Worm (Caenorhabditis elegans): ENCODE data around the gene nhx-2.

nhx-2 gene

ce11 chrII:7714614-7715186 is 20.9 kb upstream of the nhx-2 start:
- TF ChIP-seq hmbx-1 (tag; optimal IDR thresholded peaks at IDR 0.05): no peak
- TF ChIP-seq tbx-37 (GFP tag; conservative IDR thresholded peaks at IDR 0.05): no peak
- no peak for TF ChIP-seq flt-1 (GFP tag; IDR thresholded peaks at IDR 0.05)
- TF ChIP-seq ceh-13 (GFP tag; optimal IDR thresholded peaks at IDR 0.05): no peak
- TF ChIP-seq B0310.2 (tag; optimal IDR thresholded peaks at IDR 0.05): no peak
- TF ChIP-seq F13C5.2 (tag; optimal IDR thresholded peaks at IDR 0.05): no peak
- no peak for TF ChIP-seq sea-1 (GFP tag; conservative IDR thresholded peaks at IDR 0.05)
- no peak for TF ChIP-seq tbx-11 (GFP tag; IDR thresholded peaks at IDR 0.05)
- TF ChIP-seq pes-1 (GFP tag; IDR thresholded peaks at IDR 0.05): no peak
- TF ChIP-seq tra-4 (tag; optimal IDR thresholded peaks at IDR 0.05): no peak
- TF ChIP-seq ceh-36 (tag; optimal IDR thresholded peaks at IDR 0.05): no peak
- no peak for TF ChIP-seq ama-1 (optimal IDR thresholded peaks at IDR 0.05)
- no peak for TF ChIP-seq scrt-1 (GFP tag; IDR thresholded peaks at IDR 0.05)
- TF ChIP-seq aly-1 (tag; optimal IDR thresholded peaks at IDR 0.05): no peak
- no peak for TF ChIP-seq ets-7 (tag; optimal IDR thresholded peaks at IDR 0.05)
- TF ChIP-seq hnd-1 (tag; optimal IDR thresholded peaks at IDR 0.05): no peak

- TF ChIP-seq F13C5.2 (tag; optimal IDR thresholded peaks at IDR 0.05) (no peak), ceh-36 (tag; optimal IDR thresholded peaks at IDR 0.05) (no peak), flt-1 (GFP tag; IDR thresholded peaks at IDR 0.05) (no peak), ceh-13 (GFP tag; optimal IDR thresholded peaks at IDR 0.05) (no peak)
These were observed 15.6 kb upstream of the nhx-2 start, which contains the start of gene sre-1 for ce11 chrII:7709301-7709754. Gene sre-1, plus strand, starts transcription at chrII:7709704.

ce11 chrII:7708540-7708939 is 14.8 kb upstream of the nhx-2 start, which contains the start of gene B0495.9:
Gene B0495.9, minus strand, starts transcription at chrII:7708710.
- peak; percentile 49 for TF ChIP-seq hmbx-1 (tag; optimal IDR thresholded peaks at IDR 0.05)
- peak; percentile 91 for TF ChIP-seq hmg-4 (GFP tag; optimal IDR thresholded peaks at IDR 0.05)
- peak; percentile 85 for TF ChIP-seq flt-1 (GFP tag; IDR thresholded peaks at IDR 0.05)
- no peak for TF ChIP-seq ama-1 (optimal IDR thresholded peaks at IDR 0.05)
- peak; percentile 91 for TF ChIP-seq ets-7 (tag; optimal IDR thresholded peaks at IDR 0.05)
- TF ChIP-seq F13C5.2 (tag; optimal IDR thresholded peaks at IDR 0.05): peak; percentile 95
- peak; percentile 91 for TF ChIP-seq pes-1 (GFP tag; IDR thresholded peaks at IDR 0.05)
- peak; percentile 66 for TF ChIP-seq tra-4 (tag; optimal IDR thresholded peaks at IDR 0.05)
- TF ChIP-seq sea-1 (GFP tag; conservative IDR thresholded peaks at IDR 0.05): peak; percentile 91
- peak; percentile 90 for TF ChIP-seq scrt-1 (GFP tag; IDR thresholded peaks at IDR 0.05)
- TF ChIP-seq ceh-36 (tag; optimal IDR thresholded peaks at IDR 0.05): peak; percentile 77
- peak; percentile 83 for TF ChIP-seq aly-1 (tag; optimal IDR thresholded peaks at IDR 0.05)
- peak; percentile 76 for TF ChIP-seq B0310.2 (tag; optimal IDR thresholded peaks at IDR 0.05)
- TF ChIP-seq ceh-13 (GFP tag; optimal IDR thresholded peaks at IDR 0.05): peak; percentile 80
- TF ChIP-seq hnd-1 (tag; optimal IDR thresholded peaks at IDR 0.05): peak; percentile 77
- peak; percentile 81 for TF ChIP-seq tbx-37 (GFP tag; conservative IDR thresholded peaks at IDR 0.05)
- TF ChIP-seq tbx-11 (GFP tag; IDR thresholded peaks at IDR 0.05): peak; percentile 84

- TF ChIP-seq sea-1 (GFP tag; conservative IDR thresholded peaks at IDR 0.05) (no peak), hmbx-1 (tag; optimal IDR thresholded peaks at IDR 0.05) (no peak), flt-1 (GFP tag; IDR thresholded peaks at IDR 0.05) (no peak), ama-1 (optimal IDR thresholded peaks at IDR 0.05) (no peak), pes-1 (GFP tag; IDR thresholded peaks at IDR 0.05) (no peak), aly-1 (tag; optimal IDR thresholded peaks at IDR 0.05) (no peak), F13C5.2 (tag; optimal IDR thresholded peaks at IDR 0.05) (no peak), ceh-13 (GFP tag; optimal IDR thresholded peaks at IDR 0.05) (no peak), scrt-1 (GFP tag; IDR thresholded peaks at IDR 0.05) (no peak), hnd-1 (tag; optimal IDR thresholded peaks at IDR 0.05) (no peak), ets-7 (tag; optimal IDR thresholded peaks at IDR 0.05) (no peak)
These were observed 13.6 kb upstream of the nhx-2 start, which contains the start of gene luc-7L for ce11 chrII:7707383-7707782. Gene luc-7L, minus strand, starts transcription at chrII:7707483.

- TF ChIP-seq scrt-1 (GFP tag; IDR thresholded peaks at IDR 0.05) (no peak), hnd-1 (tag; optimal IDR thresholded peaks at IDR 0.05) (no peak), sea-1 (GFP tag; conservative IDR thresholded peaks at IDR 0.05) (no peak), aly-1 (tag; optimal IDR thresholded peaks at IDR 0.05) (no peak)
These were observed 11.4 kb upstream of the nhx-2 start, which contains the start of gene B0495.7 for ce11 chrII:7705152-7705551. Gene B0495.7, minus strand, starts transcription at chrII:7705233.

ce11 chrII:7704387-7704786 is 10.6 kb upstream of the nhx-2 start:
- no peak for TF ChIP-seq flt-1 (GFP tag; IDR thresholded peaks at IDR 0.05)
- no peak for TF ChIP-seq aly-1 (tag; optimal IDR thresholded peaks at IDR 0.05)
- no peak for TF ChIP-seq ceh-13 (GFP tag; optimal IDR thresholded peaks at IDR 0.05)
- TF ChIP-seq pes-1 (GFP tag; IDR thresholded peaks at IDR 0.05): no peak
- no peak for TF ChIP-seq tbx-37 (GFP tag; conservative IDR thresholded peaks at IDR 0.05)
- TF ChIP-seq hmg-4 (GFP tag; optimal IDR thresholded peaks at IDR 0.05): no peak
- TF ChIP-seq tbx-11 (GFP tag; IDR thresholded peaks at IDR 0.05): no peak
- TF ChIP-seq ets-7 (tag; optimal IDR thresholded peaks at IDR 0.05): no peak
- no peak for TF ChIP-seq sea-1 (GFP tag; conservative IDR thresholded peaks at IDR 0.05)
- no peak for TF ChIP-seq hmbx-1 (tag; optimal IDR thresholded peaks at IDR 0.05)
- no peak for TF ChIP-seq scrt-1 (GFP tag; IDR thresholded peaks at IDR 0.05)
- TF ChIP-seq ama-1 (optimal IDR thresholded peaks at IDR 0.05): no peak
- no peak for TF ChIP-seq B0310.2 (tag; optimal IDR thresholded peaks at IDR 0.05)
- TF ChIP-seq F13C5.2 (tag; optimal IDR thresholded peaks at IDR 0.05): no peak
- no peak for TF ChIP-seq ceh-36 (tag; optimal IDR thresholded peaks at IDR 0.05)
- no peak for TF ChIP-seq tra-4 (tag; optimal IDR thresholded peaks at IDR 0.05)
- TF ChIP-seq hnd-1 (tag; optimal IDR thresholded peaks at IDR 0.05): no peak

ce11 chrII:7699009-7699408 is 5.3 kb upstream of the nhx-2 start, which contains the start of the genes moa-2 and cdk-11.1:
Gene moa-2, minus strand, starts transcription at chrII:7699033.
Gene cdk-11.1, plus strand, starts transcription at chrII:7699235.
- TF ChIP-seq sea-1 (GFP tag; conservative IDR thresholded peaks at IDR 0.05): no peak

- no peak for TF ChIP-seq pes-1 (GFP tag; IDR thresholded peaks at IDR 0.05)
- no peak for TF ChIP-seq hnd-1 (tag; optimal IDR thresholded peaks at IDR 0.05)
- no peak for TF ChIP-seq F13C5.2 (tag; optimal IDR thresholded peaks at IDR 0.05)
These were observed 4.6 kb upstream of the nhx-2 start, which contains the start of gene B0495.5 for ce11 chrII:7698406-7698805. Gene B0495.5, minus strand, starts transcription at chrII:7698506.

All from whole organism, early embryonic.